Worm (Caenorhabditis elegans): ENCODE results near the gene hmp-1.

The hmp-1 gene

DNA sequence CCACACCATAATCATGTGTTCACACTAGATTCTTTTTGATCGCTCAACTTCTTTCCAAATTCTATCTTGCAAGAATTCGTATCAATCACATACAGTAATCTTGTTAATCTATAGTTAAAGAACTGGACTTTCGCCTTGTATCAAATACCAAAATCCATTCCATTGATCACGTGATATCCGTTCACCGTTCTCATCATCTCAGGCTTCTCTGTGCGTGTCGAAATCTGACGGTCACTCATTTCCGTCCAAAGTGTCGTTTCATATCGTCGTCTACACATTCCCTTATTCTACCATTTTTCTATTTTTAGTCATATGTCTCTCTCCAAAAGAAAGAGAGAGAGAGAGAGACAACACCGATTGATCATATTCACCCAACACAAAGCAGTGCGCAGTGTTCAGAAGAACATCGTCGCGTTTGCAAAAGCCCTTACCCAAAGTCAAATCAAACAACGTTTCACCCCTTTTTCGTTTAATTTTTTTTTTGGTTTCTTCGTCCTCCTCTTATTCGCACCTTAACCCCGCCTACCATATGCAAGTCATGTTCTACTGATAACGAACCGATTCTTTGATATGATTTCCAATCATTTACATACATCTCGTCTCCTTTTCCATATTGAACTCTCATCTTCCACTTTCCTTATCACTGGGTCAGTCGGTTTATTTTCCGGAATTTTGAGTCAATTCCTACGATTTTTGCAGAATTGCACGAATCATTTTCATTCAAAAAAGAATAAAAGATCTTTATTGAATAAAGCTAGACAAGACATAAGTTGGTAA, 13.6 kb downstream of the hmp-1 start (continued):
- no peak for TF ChIP-seq C04F5.9 (tag; optimal IDR thresholded peaks at IDR 0.05)
- no peak for TF ChIP-seq zag-1 (tag; optimal IDR thresholded peaks at IDR 0.05)
- peak; percentile 36; the same call in 1 of the 2 replicates for TF ChIP-seq nhr-19 (GFP tag; conservative IDR thresholded peaks at IDR 0.05)
- no peak for TF ChIP-seq ama-1 (optimal IDR thresholded peaks at IDR 0.05)
- no peak for TF ChIP-seq isw-1 (GFP tag; IDR thresholded peaks at IDR 0.05)
- TF ChIP-seq nhr-11 (tag; optimal IDR thresholded peaks at IDR 0.05) = no peak
- TF ChIP-seq nhr-20 (tag; optimal IDR thresholded peaks at IDR 0.05) = peak; percentile 59
- TF ChIP-seq pag-3 (tag; optimal IDR thresholded peaks at IDR 0.05; ENCODE audit: borderline replicate concordance, insufficient read depth) = no peak

ce11 chrV:11860375-11860774, 14.7 kb downstream of the hmp-1 start, which contains the start of gene R13H4.5:
R13H4.5 (plus strand) TSS chrV:11860675.
- TF ChIP-seq tlp-1 (tag; optimal IDR thresholded peaks at IDR 0.05) (no peak), ztf-11 (tag; optimal IDR thresholded peaks at IDR 0.05) (no peak), lin-39 (tag; optimal IDR thresholded peaks at IDR 0.05) (no peak), nhr-12 (tag; optimal IDR thresholded peaks at IDR 0.05) (no peak), irx-1 (tag; optimal IDR thresholded peaks at IDR 0.05) (no peak), lin-14 (GFP tag; optimal IDR thresholded peaks at IDR 0.05) (peak; percentile 50), dsc-1 (tag; optimal IDR thresholded peaks at IDR 0.05) (peak; percentile 4), aly-2 (tag; optimal IDR thresholded peaks at IDR 0.05) (no peak)

DNA sequence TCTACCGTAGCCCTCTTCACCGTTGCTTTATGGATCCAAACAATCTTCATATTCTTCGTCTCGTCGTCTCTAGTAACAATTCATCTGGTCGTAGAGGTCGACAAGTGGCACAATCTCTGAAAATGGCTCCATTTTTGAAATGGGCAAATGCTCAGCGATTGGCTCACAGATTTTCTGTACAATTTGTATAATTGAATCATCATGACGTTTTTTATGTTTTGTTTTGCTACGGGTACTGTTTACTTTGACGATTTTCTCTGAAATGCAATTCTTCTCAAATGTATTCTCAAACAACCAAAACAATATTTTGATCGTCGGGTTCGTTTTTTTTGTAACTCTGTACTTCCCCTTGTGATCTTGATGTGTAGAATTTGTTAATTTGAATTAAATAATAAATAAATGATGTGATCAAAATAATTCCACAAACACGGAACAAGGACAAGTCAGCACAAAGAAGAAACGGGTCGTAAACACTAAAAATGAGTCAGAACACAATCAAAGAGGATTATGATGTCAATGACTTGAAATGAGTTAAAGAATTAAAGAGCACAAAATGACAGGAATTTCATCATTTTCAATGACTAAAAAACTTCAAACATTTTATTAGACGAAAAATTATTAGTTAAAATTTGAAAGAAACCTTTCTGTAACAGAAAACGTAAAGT, 16.3 kb downstream of the hmp-1 start:
- no peak for TF ChIP-seq mab-9 (GFP tag; IDR thresholded peaks at IDR 0.05)
- TF ChIP-seq ceh-8 (GFP tag; optimal IDR thresholded peaks at IDR 0.05) = peak; percentile 63
- TF ChIP-seq isw-1 (GFP tag; IDR thresholded peaks at IDR 0.05) = no peak
- no peak for TF ChIP-seq pqm-1 (tag; optimal IDR thresholded peaks at IDR 0.05)
- peak; percentile 36 for TF ChIP-seq fkh-8 (tag; optimal IDR thresholded peaks at IDR 0.05)
- TF ChIP-seq alr-1 (tag; optimal IDR thresholded peaks at IDR 0.05; ENCODE audit: borderline replicate concordance) = no peak
- TF ChIP-seq nhr-76 (tag; optimal IDR thresholded peaks at IDR 0.05) = no peak
- TF ChIP-seq nhr-77 (tag; optimal IDR thresholded peaks at IDR 0.05) = no peak
- peak; percentile 13 for TF ChIP-seq lin-14 (GFP tag; optimal IDR thresholded peaks at IDR 0.05)
- peak; percentile 10 for TF ChIP-seq fos-1 (tag; optimal IDR thresholded peaks at IDR 0.05)
- no peak for TF ChIP-seq hlh-17 (GFP tag; optimal IDR thresholded peaks at IDR 0.05; ENCODE audit: borderline replicate concordance)
- TF ChIP-seq nhr-19 (GFP tag; conservative IDR thresholded peaks at IDR 0.05) = no peak
- no peak for TF ChIP-seq nhr-12 (tag; optimal IDR thresholded peaks at IDR 0.05)
- TF ChIP-seq zag-1 (tag; optimal IDR thresholded peaks at IDR 0.05) = no peak
- no peak for TF ChIP-seq ceh-63 (GFP tag; optimal IDR thresholded peaks at IDR 0.05)
- no peak for TF ChIP-seq tbx-2 (tag; optimal IDR thresholded peaks at IDR 0.05)
- TF ChIP-seq nhr-11 (tag; optimal IDR thresholded peaks at IDR 0.05) = no peak
- no peak for TF ChIP-seq unc-98 (GFP tag; IDR thresholded peaks at IDR 0.05)
- no peak for TF ChIP-seq snpc-4 (tag; optimal IDR thresholded peaks at IDR 0.05)
- TF ChIP-seq lin-39 (tag; optimal IDR thresholded peaks at IDR 0.05) = no peak
- no peak for TF ChIP-seq lin-13 (GFP tag; optimal IDR thresholded peaks at IDR 0.05)
- TF ChIP-seq sox-4 (tag; optimal IDR thresholded peaks at IDR 0.05) = no peak
- TF ChIP-seq tlp-1 (tag; optimal IDR thresholded peaks at IDR 0.05) = no peak
- peak; percentile 31 for TF ChIP-seq nhr-71 (tag; optimal IDR thresholded peaks at IDR 0.05)
- TF ChIP-seq snu-23 (GFP tag; optimal IDR thresholded peaks at IDR 0.05) = no peak
- no peak for TF ChIP-seq efl-3 (GFP tag; optimal IDR thresholded peaks at IDR 0.05)
- TF ChIP-seq unc-30 (tag; optimal IDR thresholded peaks at IDR 0.05) = no peak
- TF ChIP-seq irx-1 (tag; optimal IDR thresholded peaks at IDR 0.05) = no peak

- TF ChIP-seq nhr-76 (tag; optimal IDR thresholded peaks at IDR 0.05) = no peak
- TF ChIP-seq efl-1 (optimal IDR thresholded peaks at IDR 0.05) = no peak
- TF ChIP-seq efl-1 (GFP tag; optimal IDR thresholded peaks at IDR 0.05 in 1 of 2) = peak in 1 of 2 experiments; percentile 3
Measured at ce11 chrV:11862817-11863216, 17.1 kb downstream of the hmp-1 start, which contains the start of gene R13H4.6. R13H4.6 (plus strand) TSS chrV:11863117.

Measured in whole organism, L1 larva.